Worm (Caenorhabditis elegans) whole organism, L4 larva: Measurements from ENCODE around the gene K08E5.5.

ENCODE experiments used
- F10B5.3 ChIP-seq: sonication (generic microtip); optimal IDR thresholded peaks from 2 replicates; lab custom pipeline; 2016; ENCODE audit warnings: mild to moderate bottlenecking, missing genetic modification characterization, missing compliant biosample characterization
- F26F4.8 ChIP-seq: fragments of 200-800 bp; sonication (Bioruptor generic); conservative IDR thresholded peaks from 2 replicates; pipeline ENCODE4 v1.3.6; 2022; ENCODE audit warnings: missing genetic modification characterization, missing compliant biosample characterization
- ceh-44 ChIP-seq: fragments of 200-800 bp; sonication (Bioruptor generic); IDR thresholded peaks from 2 replicates; pipeline ENCODE4 v1.3.6; 2022; ENCODE audit warnings: missing genetic modification reagents, missing genetic modification characterization, missing compliant biosample characterization
- egl-27 ChIP-seq: sonication (generic microtip); optimal IDR thresholded peaks from 3 replicates; lab custom pipeline; 2017; ENCODE audit warnings: missing biosample characterization, missing genetic modification reagents, missing genetic modification characterization
- hlh-11 ChIP-seq: fragments of 200-800 bp; sonication (Bioruptor generic); optimal IDR thresholded peaks from 2 replicates; lab custom pipeline; 2018; ENCODE audit warnings: mild to moderate bottlenecking, missing genetic modification characterization, missing compliant biosample characterization
- nhr-10 ChIP-seq: fragments of 150-350 bp; optimal IDR thresholded peaks from 2 replicates; lab custom pipeline; 2014; ENCODE audit warnings: missing biosample characterization, missing genetic modification characterization
- nhr-237 ChIP-seq: sonication (generic microtip); optimal IDR thresholded peaks from 2 replicates; lab custom pipeline; 2017; ENCODE audit warnings: missing biosample characterization, missing genetic modification characterization
- nhr-6 ChIP-seq: fragments of 150-350 bp; optimal IDR thresholded peaks from 2 replicates; lab custom pipeline; 2014; ENCODE audit warnings: missing biosample characterization, missing genetic modification characterization
- saeg-2 ChIP-seq: fragments of 200-800 bp; sonication (Bioruptor generic); IDR thresholded peaks from 2 replicates; pipeline ENCODE4 v1.3.6; 2022; ENCODE audit warnings: missing genetic modification reagents, missing genetic modification characterization, missing compliant biosample characterization
- snpc-4 ChIP-seq: fragments of 150-350 bp; optimal IDR thresholded peaks from 2 replicates; lab custom pipeline; 2014; ENCODE audit warnings: missing biosample characterization, missing genetic modification characterization
- unc-39 ChIP-seq: sonication (generic microtip); optimal IDR thresholded peaks from 2 replicates; lab custom pipeline; 2017; ENCODE audit warnings: missing biosample characterization, missing genetic modification characterization
- zfp-2 ChIP-seq: sonication (generic microtip); optimal IDR thresholded peaks from 2 replicates; lab custom pipeline; 2016; ENCODE audit warnings: mild to moderate bottlenecking, missing genetic modification characterization, missing compliant biosample characterization

- TF ChIP-seq F26F4.8 (GFP tag; lab: Robert Waterston, UW): no peak
- TF ChIP-seq nhr-6 (tag; lab: Kevin White, UChicago): no peak
- TF ChIP-seq unc-39: no peak
- TF ChIP-seq F10B5.3: no peak
- no peak for TF ChIP-seq nhr-10
- no peak for TF ChIP-seq nhr-237 (tag; lab: Kevin White, UChicago)
- TF ChIP-seq saeg-2 (GFP tag; lab: Robert Waterston, UW): no peak
- TF ChIP-seq ceh-44 (GFP tag; lab: Robert Waterston, UW): no peak
- TF ChIP-seq egl-27 (tag; lab: Kevin White, UChicago): no peak
- TF ChIP-seq zfp-2: no peak
- no peak for TF ChIP-seq snpc-4 (tag; lab: Kevin White, UChicago)
- no peak for TF ChIP-seq hlh-11 (tag; lab: Kevin White, UChicago)
Observed at ce11 chrIII:10201235-10201634, 41.0 kb upstream of the K08E5.5 start, which contains the start of the genes T20G5.13 and T20G5.12.
